Fruit fly (Drosophila melanogaster): ENCODE data around the gene Phlpp.

Phlpp gene

dm6 chr2L:19048912-19049311 is 10.0 kb upstream of the Phlpp start, which contains the start of gene CG10470 (continued):
- TF ChIP-seq CG11247 (GFP tag; IDR thresholded peaks at IDR 0.05) (no peak), CG31441 (GFP tag; IDR thresholded peaks at IDR 0.05) (peak; percentile 34; the same call in 1 of the 2 replicates), CG14860 (GFP tag; IDR thresholded peaks at IDR 0.05; ENCODE audit: partially characterized antibody) (peak; percentile 79), Dll (GFP tag; IDR thresholded peaks at IDR 0.05; ENCODE audit: partially characterized antibody) (peak; percentile 83), chn (GFP tag; optimal IDR thresholded peaks at IDR 0.05) (no peak), phol (tag; optimal IDR thresholded peaks at IDR 0.05) (peak; percentile 43), fru (optimal IDR thresholded peaks at IDR 0.05) (no peak), grau (tag; optimal IDR thresholded peaks at IDR 0.05) (peak; percentile 26), zen2 (GFP tag; IDR thresholded peaks at IDR 0.05; ENCODE audit: partially characterized antibody) (peak; percentile 70; the same call in 2 of the 3 replicates), MESR4 (GFP tag; optimal IDR thresholded peaks at IDR 0.05) (peak; percentile 70), CG10147 (GFP tag; optimal IDR thresholded peaks at IDR 0.05) (peak; percentile 13), dmrt99B (tag; optimal IDR thresholded peaks at IDR 0.05) (peak; percentile 23), row (GFP tag; IDR thresholded peaks at IDR 0.05) (peak; percentile 54; the same call in 1 of the 3 replicates), CG4617 (GFP tag; optimal IDR thresholded peaks at IDR 0.05; ENCODE audit: borderline replicate concordance) (peak; percentile 51), Dref (GFP tag; IDR thresholded peaks at IDR 0.05) (peak; percentile 75), CG15514 (GFP tag; optimal IDR thresholded peaks at IDR 0.05) (peak; percentile 24), sug (tag; optimal IDR thresholded peaks at IDR 0.05) (peak; percentile 15), Scr (GFP tag; IDR thresholded peaks at IDR 0.05; ENCODE audit: partially characterized antibody) (peak; percentile 83), vnd (GFP tag; IDR thresholded peaks at IDR 0.05; ENCODE audit: partially characterized antibody) (peak; percentile 75), CG17385 (GFP tag; optimal IDR thresholded peaks at IDR 0.05) (peak; percentile 14), stwl (tag; optimal IDR thresholded peaks at IDR 0.05) (peak; percentile 62), bbx (GFP tag; IDR thresholded peaks at IDR 0.05; ENCODE audit: partially characterized antibody) (peak; percentile 88), pum (GFP tag; optimal IDR thresholded peaks at IDR 0.05) (no peak), tna (GFP tag; IDR thresholded peaks at IDR 0.05; ENCODE audit: partially characterized antibody) (peak; percentile 53), CG15601 (tag; optimal IDR thresholded peaks at IDR 0.05) (peak; percentile 28), Fer1 (GFP tag; optimal IDR thresholded peaks at IDR 0.05) (peak; percentile 13), sna (GFP tag; IDR thresholded peaks at IDR 0.05; ENCODE audit: partially characterized antibody) (peak; percentile 70), CG10267 (tag; optimal IDR thresholded peaks at IDR 0.05) (peak; percentile 69), CG30020 (tag; optimal IDR thresholded peaks at IDR 0.05) (peak; percentile 47), Vsx1 (GFP tag; optimal IDR thresholded peaks at IDR 0.05) (no peak), Hr51 (GFP tag; optimal IDR thresholded peaks at IDR 0.05) (peak in 1 of 2 experiments; percentile 57), so (GFP tag; IDR thresholded peaks at IDR 0.05) (no peak), lola (GFP tag; optimal IDR thresholded peaks at IDR 0.05) (peak in 1 of 3 experiments; percentile 34), PHDP (tag; optimal IDR thresholded peaks at IDR 0.05) (peak; percentile 50), CG18476 (GFP tag; optimal IDR thresholded peaks at IDR 0.05) (no peak), CG2129 (GFP tag; IDR thresholded peaks at IDR 0.05; ENCODE audit: partially characterized antibody) (peak; percentile 50), CG15269 (tag; optimal IDR thresholded peaks at IDR 0.05) (peak; percentile 53), Doc3 (GFP tag; IDR thresholded peaks at IDR 0.05; ENCODE audit: partially characterized antibody) (peak; percentile 74), vvl (GFP tag; IDR thresholded peaks at IDR 0.05) (peak; percentile 53; the same call in 1 of the 2 replicates), D19A (tag; optimal IDR thresholded peaks at IDR 0.05) (peak; percentile 36), Blimp-1 (GFP tag; optimal IDR thresholded peaks at IDR 0.05) (peak; percentile 12), CG1603 (tag; optimal IDR thresholded peaks at IDR 0.05) (peak; percentile 20), Nf-YC (tag; optimal IDR thresholded peaks at IDR 0.05) (peak; percentile 19), CG11696 (GFP tag; IDR thresholded peaks at IDR 0.05) (no peak), wdn (GFP tag; IDR thresholded peaks at IDR 0.05) (no peak), CG8281 (tag; optimal IDR thresholded peaks at IDR 0.05) (no peak), Fer3 (tag; optimal IDR thresholded peaks at IDR 0.05) (peak; percentile 28), CG13424 (tag; optimal IDR thresholded peaks at IDR 0.05) (peak; percentile 19)

Data from whole organism, embryonic.